Worm (Caenorhabditis elegans) whole organism, L4 larva: ENCODE data around the gene srv-11.

Source experiments
- F49E8.2 ChIP-seq: sonication (generic microtip); optimal IDR thresholded peaks from 2 replicates; lab custom pipeline; 2016; ENCODE audit warnings: missing compliant biosample characterization, mild to moderate bottlenecking, missing genetic modification characterization, borderline replicate concordance
- attf-4 ChIP-seq: sonication (generic microtip); optimal IDR thresholded peaks from 3 replicates; lab custom pipeline; 2017; ENCODE audit warnings: missing biosample characterization, missing genetic modification characterization
- ces-1 ChIP-seq: fragments of 150-350 bp; sonication (generic microtip); optimal IDR thresholded peaks from 4 replicates; lab custom pipeline; 2014; ENCODE audit warnings: missing biosample characterization, missing genetic modification reagents, missing genetic modification characterization
- dmd-8 ChIP-seq: fragments of 200-800 bp; sonication (Bioruptor generic); IDR thresholded peaks from 2 replicates; pipeline ENCODE4 v1.3.6; 2022; ENCODE audit warnings: missing genetic modification characterization, missing compliant biosample characterization
- egl-27 ChIP-seq: sonication (generic microtip); optimal IDR thresholded peaks from 3 replicates; lab custom pipeline; 2017; ENCODE audit warnings: missing biosample characterization, missing genetic modification reagents, missing genetic modification characterization
- fkh-10 ChIP-seq: fragments of 150-350 bp; optimal IDR thresholded peaks from 2 replicates; lab custom pipeline; 2014; ENCODE audit warnings: missing biosample characterization, missing genetic modification reagents, missing genetic modification characterization
- hlh-11 ChIP-seq: fragments of 200-800 bp; sonication (Bioruptor generic); optimal IDR thresholded peaks from 2 replicates; lab custom pipeline; 2018; ENCODE audit warnings: mild to moderate bottlenecking, missing genetic modification characterization, missing compliant biosample characterization
- mep-1 ChIP-seq: fragments of 150-350 bp; sonication (generic microtip); optimal IDR thresholded peaks from 3 replicates; lab custom pipeline; 2014; ENCODE audit warnings: missing biosample characterization, missing genetic modification characterization
- nhr-111 ChIP-seq: fragments of 200-800 bp; sonication (Bioruptor generic); optimal IDR thresholded peaks from 2 replicates; lab custom pipeline; 2018; ENCODE audit warnings: mild to moderate bottlenecking, missing genetic modification characterization, missing compliant biosample characterization
- nhr-237 ChIP-seq: sonication (generic microtip); optimal IDR thresholded peaks from 2 replicates; lab custom pipeline; 2017; ENCODE audit warnings: missing biosample characterization, missing genetic modification characterization
- nhr-25 ChIP-seq: sonication (generic microtip); optimal IDR thresholded peaks from 2 replicates; lab custom pipeline; 2017; ENCODE audit warnings: missing genetic modification characterization, mild to moderate bottlenecking, missing compliant biosample characterization, antibody characterized with exemption, moderate library complexity, borderline replicate concordance; ENCODE audit not compliant: insufficient read depth
- pha-4 ChIP-seq, 2 experiments: fragments of 150-350 bp in 1 of 2; fragments of 200-800 bp in 1 of 2; sonication (Bioruptor generic) in 1 of 2; IDR thresholded peaks in 1 of 2; optimal IDR thresholded peaks in 1 of 2; 2 replicates each; pipeline versions ENCODE4 v1.3.6 to Lab custom; 2014 to 2022; ENCODE audit warnings: missing genetic modification characterization in 2 of 2, missing genetic modification reagents in 2 of 2, missing biosample characterization in 1 of 2, missing compliant biosample characterization in 1 of 2
- snpc-4 ChIP-seq: fragments of 150-350 bp; optimal IDR thresholded peaks from 2 replicates; lab custom pipeline; 2014; ENCODE audit warnings: missing biosample characterization, missing genetic modification characterization
- unc-62 ChIP-seq, 3 experiments: fragments of 150-350 bp in 1 of 3; sonication (generic microtip); optimal IDR thresholded peaks in 2 of 3; peaks in 1 of 3; 1 replicate in 1 of 3; 2 replicates in 2 of 3; lab custom pipeline; 2014 to 2017; ENCODE audit warnings: missing biosample characterization in 3 of 3, missing genetic modification characterization in 3 of 3, missing genetic modification reagents in 3 of 3, missing genotype in 1 of 3

- TF ChIP-seq dmd-8, result no peak
- TF ChIP-seq nhr-111 (GFP tag; lab: Kevin White, UChicago), result no peak
- no peak for TF ChIP-seq ces-1 (GFP tag; lab: Kevin White, UChicago)
- no peak for TF ChIP-seq F49E8.2
- TF ChIP-seq fkh-10, result no peak
- no peak for TF ChIP-seq pha-4 (GFP tag; IDR thresholded peaks at IDR 0.05; lab: Robert Waterston, UW)
- TF ChIP-seq pha-4 (tag; optimal IDR thresholded peaks at IDR 0.05; lab: Kevin White, UChicago), result no peak
- no peak for TF ChIP-seq snpc-4
- TF ChIP-seq hlh-11 (tag; lab: Kevin White, UChicago), result no peak
- TF ChIP-seq egl-27 (tag; lab: Kevin White, UChicago), result no peak
- TF ChIP-seq mep-1 (tag; lab: Kevin White, UChicago), result no peak
- no peak for TF ChIP-seq nhr-25 (tag; lab: Kevin White, UChicago)
- no peak for TF ChIP-seq attf-4 (tag; lab: Kevin White, UChicago)
- TF ChIP-seq unc-62 (GFP tag; optimal IDR thresholded peaks at IDR 0.05 in 1 of 2; lab: Kevin White, UChicago), result no peak
- no peak for TF ChIP-seq unc-62 (tag; optimal IDR thresholded peaks at IDR 0.05; lab: Kevin White, UChicago)
- TF ChIP-seq nhr-237 (tag; lab: Kevin White, UChicago), result no peak
These were observed 25.7 kb upstream of the srv-11 start, which contains the start of gene F38C2.1 for ce11 chrIV:16247131-16247530.
